Worm (Caenorhabditis elegans) whole organism, young adult: Measurements from ENCODE around the gene F54F7.8.

Experiments
- F22D6.2 ChIP-seq: sonication (generic microtip); optimal IDR thresholded peaks from 2 replicates; lab custom pipeline; 2016; ENCODE audit warnings: mild to moderate bottlenecking, missing genetic modification characterization, missing compliant biosample characterization
- F49E8.2 ChIP-seq: sonication (generic microtip); optimal IDR thresholded peaks from 3 replicates; lab custom pipeline; 2017; ENCODE audit warnings: missing genetic modification characterization, mild to moderate bottlenecking, missing compliant biosample characterization, antibody characterized with exemption, moderate library complexity; ENCODE audit not compliant: insufficient read depth
- Y95B8A.8 ChIP-seq: fragments of 200-800 bp; sonication (Bioruptor generic); IDR thresholded peaks from 2 replicates; pipeline ENCODE4 v1.3.6; 2022; ENCODE audit warnings: missing genetic modification reagents, missing genetic modification characterization, missing compliant biosample characterization
- ama-1 ChIP-seq, 3 experiments: fragments of 150-350 bp in 1 of 3; sonication (generic microtip) in 2 of 3; optimal IDR thresholded peaks; 2 replicates each; lab custom pipeline; 2014 to 2018; ENCODE audit warnings: missing biosample characterization in 2 of 3, missing genetic modification characterization in 2 of 3, missing genetic modification reagents in 2 of 3
- attf-6 ChIP-seq: fragments of 200-800 bp; sonication (Bioruptor generic); IDR thresholded peaks from 2 replicates; pipeline ENCODE4 v1.3.6; 2022; ENCODE audit warnings: missing genetic modification reagents, missing genetic modification characterization, missing compliant biosample characterization
- egl-44 ChIP-seq: fragments of 200-800 bp; sonication (Bioruptor generic); IDR thresholded peaks from 2 replicates; pipeline ENCODE4 v1.3.6; 2022; ENCODE audit warnings: missing genetic modification reagents, missing genetic modification characterization, missing compliant biosample characterization
- ekl-4 ChIP-seq: fragments of 200-800 bp; sonication (Bioruptor generic); IDR thresholded peaks from 2 replicates; pipeline ENCODE4 v1.3.6; 2022; ENCODE audit warnings: missing genetic modification reagents, missing genetic modification characterization, missing compliant biosample characterization
- let-526 ChIP-seq: fragments of 200-800 bp; sonication (Bioruptor generic); IDR thresholded peaks from 2 replicates; pipeline ENCODE4 v1.3.6; 2022; ENCODE audit warnings: missing genetic modification reagents, missing genetic modification characterization, missing compliant biosample characterization
- lir-1 ChIP-seq: fragments of 200-800 bp; sonication (Bioruptor generic); conservative IDR thresholded peaks from 2 replicates; pipeline ENCODE4 v1.3.6; 2022; ENCODE audit warnings: missing genetic modification reagents, missing genetic modification characterization, missing compliant biosample characterization
- snpc-1.1 ChIP-seq: sonication (generic microtip); optimal IDR thresholded peaks from 2 replicates; lab custom pipeline; 2017; ENCODE audit warnings: missing genetic modification characterization, mild to moderate bottlenecking, missing compliant biosample characterization, antibody characterized with exemption, moderate library complexity, missing genotype, missing genetic modification reagents; ENCODE audit not compliant: insufficient read depth
- unc-62 ChIP-seq: fragments of 150-350 bp; optimal IDR thresholded peaks from 2 replicates; lab custom pipeline; 2014; ENCODE audit warnings: missing biosample characterization, missing genetic modification reagents, missing genetic modification characterization
- ztf-25 ChIP-seq: fragments of 200-800 bp; sonication (Bioruptor generic); IDR thresholded peaks from 2 replicates; pipeline ENCODE4 v1.3.6; 2022; ENCODE audit warnings: missing genetic modification reagents, missing genetic modification characterization, missing compliant biosample characterization

- TF ChIP-seq F22D6.2 (no peak), Y95B8A.8 (GFP tag; lab: Robert Waterston, UW) (no peak), attf-6 (GFP tag; lab: Robert Waterston, UW) (no peak), lir-1 (no peak), snpc-1.1 (tag; lab: Kevin White, UChicago) (no peak), unc-62 (GFP tag; lab: Kevin White, UChicago) (no peak), let-526 (GFP tag; lab: Robert Waterston, UW) (no peak), ekl-4 (GFP tag; lab: Robert Waterston, UW) (no peak), ama-1 (optimal IDR thresholded peaks at IDR 0.05; lab: Kevin White, UChicago) (no peak), ama-1 (GFP tag; optimal IDR thresholded peaks at IDR 0.05; lab: Kevin White, UChicago) (no peak), F49E8.2 (no peak), ztf-25 (GFP tag; lab: Robert Waterston, UW) (no peak), egl-44 (GFP tag; lab: Robert Waterston, UW) (no peak)
Measured at ce11 chrX:11865083-11865482, 10.3 kb upstream of the F54F7.8 start, which contains the start of gene F54F7.6.
